Worm (Caenorhabditis elegans): ENCODE data around the gene E02H1.6.

DNA sequence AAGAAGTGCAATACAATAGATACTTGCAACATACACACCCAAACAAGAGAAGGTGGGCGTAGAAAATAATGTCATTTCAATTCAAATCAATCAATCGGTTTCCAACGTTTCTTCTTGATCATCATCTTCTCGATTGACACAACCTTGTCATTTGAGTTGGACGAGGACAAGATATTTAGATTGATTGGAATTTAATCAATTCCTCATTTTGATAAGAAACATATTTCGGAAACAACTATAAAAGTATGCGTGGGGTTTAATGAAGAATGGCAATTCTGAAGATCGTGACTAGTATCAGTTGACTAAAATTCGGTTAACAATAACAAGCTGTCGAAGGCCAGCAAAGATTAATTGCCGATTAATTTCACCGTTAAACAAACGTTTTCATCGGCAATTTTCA lies 24.1 kb downstream of the E02H1.6 start:
- TF ChIP-seq lin-13 (GFP tag; optimal IDR thresholded peaks at IDR 0.05) (no peak), lin-39 (tag; optimal IDR thresholded peaks at IDR 0.05) (no peak), ztf-4 (tag; optimal IDR thresholded peaks at IDR 0.05) (no peak), nhr-11 (tag; optimal IDR thresholded peaks at IDR 0.05) (no peak), ZK546.5 (tag; optimal IDR thresholded peaks at IDR 0.05) (no peak), nhr-129 (tag; optimal IDR thresholded peaks at IDR 0.05) (no peak), nhr-10 (tag; optimal IDR thresholded peaks at IDR 0.05) (no peak)
